Worm (Caenorhabditis elegans): ENCODE results near the gene R05G6.1.

R05G6.1 gene

ce11 chrIV:7542485-7543001 lies 10.1 kb downstream of the R05G6.1 start, which contains the start of gene R05G6.10:
TSS of gene R05G6.10 (minus strand) at chrIV:7542535.
- no peak for TF ChIP-seq nhr-23 (tag; optimal IDR thresholded peaks at IDR 0.05)
- no peak for TF ChIP-seq eor-1 (tag; optimal IDR thresholded peaks at IDR 0.05)
- no peak for TF ChIP-seq fkh-2 (tag; optimal IDR thresholded peaks at IDR 0.05)
- TF ChIP-seq sea-2 (GFP tag; optimal IDR thresholded peaks at IDR 0.05) = no peak

DNA sequence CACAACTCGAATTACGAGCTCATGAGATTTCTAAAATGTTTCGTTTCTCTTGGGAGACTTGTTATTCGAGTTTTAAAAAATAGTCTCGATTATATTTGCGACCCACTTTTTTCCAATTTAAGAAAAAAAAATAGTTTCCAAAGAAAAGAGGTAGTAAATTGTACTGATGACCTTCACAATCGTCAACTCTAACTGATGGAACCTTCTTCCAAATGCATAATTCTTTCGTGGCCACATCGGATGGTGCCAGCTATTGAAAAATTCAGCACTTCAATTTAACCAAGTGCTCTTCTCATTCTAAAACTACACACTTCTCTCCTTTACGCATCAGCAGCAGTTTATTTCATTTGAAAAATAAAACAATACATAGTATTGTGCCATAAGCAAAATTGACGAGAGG lies 11.2 kb downstream of the R05G6.1 start:
- TF ChIP-seq lsy-12 (tag; optimal IDR thresholded peaks at IDR 0.05) (no peak), pha-4 (tag; optimal IDR thresholded peaks at IDR 0.05) (no peak), nhr-11 (tag; optimal IDR thresholded peaks at IDR 0.05) (no peak), ceh-28 (tag; optimal IDR thresholded peaks at IDR 0.05) (no peak), egl-27 (tag; optimal IDR thresholded peaks at IDR 0.05) (no peak), elt-1 (tag; optimal IDR thresholded peaks at IDR 0.05) (no peak), mml-1 (tag; optimal IDR thresholded peaks at IDR 0.05) (no peak), mdl-1 (tag; optimal IDR thresholded peaks at IDR 0.05) (no peak), nhr-43 (tag; optimal IDR thresholded peaks at IDR 0.05; ENCODE audit: poor library complexity, severe bottlenecking) (no peak), ceh-9 (tag; optimal IDR thresholded peaks at IDR 0.05) (no peak), ama-1 (optimal IDR thresholded peaks at IDR 0.05) (no peak), daf-12 (tag; optimal IDR thresholded peaks at IDR 0.05) (no peak)

- TF ChIP-seq ceh-16 (tag; optimal IDR thresholded peaks at IDR 0.05) (no peak), lsy-12 (tag; optimal IDR thresholded peaks at IDR 0.05) (no peak), fkh-10 (GFP tag; optimal IDR thresholded peaks at IDR 0.05) (no peak), ztf-11 (tag; optimal IDR thresholded peaks at IDR 0.05) (no peak), nfya-1 (tag; optimal IDR thresholded peaks at IDR 0.05; ENCODE audit: insufficient read depth) (no peak), nhr-77 (tag; optimal IDR thresholded peaks at IDR 0.05) (no peak), nhr-11 (tag; optimal IDR thresholded peaks at IDR 0.05) (no peak), nhr-12 (tag; optimal IDR thresholded peaks at IDR 0.05) (no peak), pha-4 (tag; optimal IDR thresholded peaks at IDR 0.05) (no peak), elt-3 (tag; optimal IDR thresholded peaks at IDR 0.05) (no peak), unc-39 (tag; optimal IDR thresholded peaks at IDR 0.05) (no peak), skn-1 (tag; optimal IDR thresholded peaks at IDR 0.05) (no peak), unc-62 (GFP tag; optimal IDR thresholded peaks at IDR 0.05) (no peak), egl-27 (tag; optimal IDR thresholded peaks at IDR 0.05) (no peak), snpc-4 (tag; optimal IDR thresholded peaks at IDR 0.05) (no peak)
These were observed 15.6 kb downstream of the R05G6.1 start, which contains the start of the genes cdd-2 and oef-1 for ce11 chrIV:7547843-7548578. TSS of gene cdd-2 (minus strand) at chrIV:7547893. TSS of gene oef-1 (plus strand) at chrIV:7548417.

- no peak for TF ChIP-seq ceh-9 (tag; optimal IDR thresholded peaks at IDR 0.05)
- no peak for TF ChIP-seq ztf-4 (tag; optimal IDR thresholded peaks at IDR 0.05)
- TF ChIP-seq unc-62 (GFP tag; optimal IDR thresholded peaks at IDR 0.05) = no peak
- no peak for TF ChIP-seq nhr-67 (tag; optimal IDR thresholded peaks at IDR 0.05)
- no peak for TF ChIP-seq lsy-12 (tag; optimal IDR thresholded peaks at IDR 0.05)
- peak; percentile 71 for TF ChIP-seq skn-1 (tag; optimal IDR thresholded peaks at IDR 0.05)
- no peak for TF ChIP-seq nhr-77 (tag; optimal IDR thresholded peaks at IDR 0.05)
- no peak for TF ChIP-seq nhr-28 (tag; optimal IDR thresholded peaks at IDR 0.05)
- peak; percentile 70 for TF ChIP-seq elt-2 (tag; optimal IDR thresholded peaks at IDR 0.05)
- TF ChIP-seq ceh-16 (tag; optimal IDR thresholded peaks at IDR 0.05) = no peak
- TF ChIP-seq pqm-1 (tag; optimal IDR thresholded peaks at IDR 0.05) = peak; percentile 68
- TF ChIP-seq nhr-43 (tag; optimal IDR thresholded peaks at IDR 0.05; ENCODE audit: poor library complexity, severe bottlenecking) = no peak
- TF ChIP-seq snpc-4 (tag; optimal IDR thresholded peaks at IDR 0.05) = no peak
- TF ChIP-seq ceh-82 (tag; optimal IDR thresholded peaks at IDR 0.05) = no peak
- no peak for TF ChIP-seq jun-1 (tag; optimal IDR thresholded peaks at IDR 0.05)
- no peak for TF ChIP-seq mml-1 (tag; optimal IDR thresholded peaks at IDR 0.05)
- no peak for TF ChIP-seq sea-2 (GFP tag; optimal IDR thresholded peaks at IDR 0.05)
- TF ChIP-seq egl-27 (tag; optimal IDR thresholded peaks at IDR 0.05) = peak; percentile 47
- no peak for TF ChIP-seq mdl-1 (tag; optimal IDR thresholded peaks at IDR 0.05)
- TF ChIP-seq daf-12 (tag; optimal IDR thresholded peaks at IDR 0.05) = no peak
- no peak for TF ChIP-seq fos-1 (tag; optimal IDR thresholded peaks at IDR 0.05)
- no peak for TF ChIP-seq R02D3.7 (tag; optimal IDR thresholded peaks at IDR 0.05)
- TF ChIP-seq ceh-28 (tag; optimal IDR thresholded peaks at IDR 0.05) = no peak
- TF ChIP-seq ama-1 (optimal IDR thresholded peaks at IDR 0.05) = no peak
- no peak for TF ChIP-seq aly-2 (tag; optimal IDR thresholded peaks at IDR 0.05)
- no peak for TF ChIP-seq egl-5 (tag; optimal IDR thresholded peaks at IDR 0.05)
- no peak for TF ChIP-seq fkh-10 (GFP tag; optimal IDR thresholded peaks at IDR 0.05)
- no peak for TF ChIP-seq unc-39 (tag; optimal IDR thresholded peaks at IDR 0.05)
- no peak for TF ChIP-seq elt-3 (tag; optimal IDR thresholded peaks at IDR 0.05)
- no peak for TF ChIP-seq nhr-237 (tag; optimal IDR thresholded peaks at IDR 0.05)
- no peak for TF ChIP-seq elt-1 (tag; optimal IDR thresholded peaks at IDR 0.05)
- TF ChIP-seq zag-1 (tag; optimal IDR thresholded peaks at IDR 0.05) = no peak
- TF ChIP-seq nhr-25 (tag; optimal IDR thresholded peaks at IDR 0.05) = no peak
- no peak for TF ChIP-seq fkh-2 (tag; optimal IDR thresholded peaks at IDR 0.05)
- no peak for TF ChIP-seq hmg-11 (tag; optimal IDR thresholded peaks at IDR 0.05)
- TF ChIP-seq nhr-76 (tag; optimal IDR thresholded peaks at IDR 0.05) = no peak
- TF ChIP-seq ztf-11 (tag; optimal IDR thresholded peaks at IDR 0.05) = no peak
- no peak for TF ChIP-seq eor-1 (tag; optimal IDR thresholded peaks at IDR 0.05)
These were observed 17.4 kb downstream of the R05G6.1 start for ce11 chrIV:7549844-7550243.
